Fruit fly (Drosophila melanogaster): Measurements from ENCODE around the gene CG8188.

The CG8188 gene

dm6 chrX:17726551-17727180 lies 23.8 kb upstream of the CG8188 start (continued):
- TF ChIP-seq tap (tag; optimal IDR thresholded peaks at IDR 0.05) (peak; percentile 52), ap (GFP tag; IDR thresholded peaks at IDR 0.05) (peak; percentile 33; the same call in 1 of the 2 replicates), kay (GFP tag; optimal IDR thresholded peaks at IDR 0.05) (no peak), CG4404 (GFP tag; IDR thresholded peaks at IDR 0.05) (0 out of 2 replicates have a peak, but pooled peaks have one; percentile 26), Mrtf (GFP tag; IDR thresholded peaks at IDR 0.05) (no peak), ato (GFP tag; IDR thresholded peaks at IDR 0.05; ENCODE audit: partially characterized antibody) (no peak), her (GFP tag; optimal IDR thresholded peaks at IDR 0.05) (no peak), CG9609 (GFP tag; optimal IDR thresholded peaks at IDR 0.05) (no peak), CG14014 (GFP tag; IDR thresholded peaks at IDR 0.05) (peak; percentile 55; the same call in 1 of the 2 replicates), Hr51 (GFP tag; optimal IDR thresholded peaks at IDR 0.05) (peak in 1 of 2 experiments; percentile 30), Oli (tag; optimal IDR thresholded peaks at IDR 0.05) (peak; percentile 20), CG17385 (GFP tag; optimal IDR thresholded peaks at IDR 0.05) (no peak), trh (GFP tag; optimal IDR thresholded peaks at IDR 0.05) (no peak), CG15601 (tag; optimal IDR thresholded peaks at IDR 0.05) (no peak), Pdp1 (GFP tag; optimal IDR thresholded peaks at IDR 0.05) (no peak), schlank (tag; optimal IDR thresholded peaks at IDR 0.05) (no peak), wdn (GFP tag; IDR thresholded peaks at IDR 0.05) (no peak), CkIIα-i1 (GFP tag; IDR thresholded peaks at IDR 0.05) (no peak), Atf6 (GFP tag; IDR thresholded peaks at IDR 0.05) (no peak), E2f2 (GFP tag; IDR thresholded peaks at IDR 0.05) (peak; percentile 17; the same call in 1 of the 2 replicates), Lpt (GFP tag; optimal IDR thresholded peaks at IDR 0.05) (no peak), CTCF (GFP tag; optimal IDR thresholded peaks at IDR 0.05) (no peak), CG11695 (GFP tag; IDR thresholded peaks at IDR 0.05) (peak; percentile 48; the same call in 1 of the 3 replicates), Optix (GFP tag; IDR thresholded peaks at IDR 0.05) (no peak), slbo (GFP tag; IDR thresholded peaks at IDR 0.05) (peak; percentile 31; the same call in 1 of the 2 replicates), nerfin-1 (tag; optimal IDR thresholded peaks at IDR 0.05) (no peak), CG1832 (GFP tag; optimal IDR thresholded peaks at IDR 0.05) (no peak), CG17612 (GFP tag; IDR thresholded peaks at IDR 0.05) (no peak), sug (tag; optimal IDR thresholded peaks at IDR 0.05) (no peak), bcd (GFP tag; optimal IDR thresholded peaks at IDR 0.05) (peak; percentile 21), CG8089 (GFP tag; optimal IDR thresholded peaks at IDR 0.05) (no peak), Blimp-1 (GFP tag; optimal IDR thresholded peaks at IDR 0.05) (peak; percentile 23), Bteb2 (GFP tag; optimal IDR thresholded peaks at IDR 0.05) (no peak), aop (GFP tag; IDR thresholded peaks at IDR 0.05) (no peak), CG13296 (GFP tag; optimal IDR thresholded peaks at IDR 0.05) (peak; percentile 31), zf30C (GFP tag; optimal IDR thresholded peaks at IDR 0.05) (no peak), tio (GFP tag; optimal IDR thresholded peaks at IDR 0.05) (no peak), H15 (GFP tag; IDR thresholded peaks at IDR 0.05) (no peak), grau (tag; optimal IDR thresholded peaks at IDR 0.05) (peak; percentile 33), B-H2 (GFP tag; optimal IDR thresholded peaks at IDR 0.05) (no peak), ro (GFP tag; IDR thresholded peaks at IDR 0.05) (no peak), pzg (GFP tag; optimal IDR thresholded peaks at IDR 0.05) (no peak), CG8478 (optimal IDR thresholded peaks at IDR 0.05) (no peak), CG12299 (tag; optimal IDR thresholded peaks at IDR 0.05) (no peak), chn (GFP tag; optimal IDR thresholded peaks at IDR 0.05) (no peak), CG8388 (GFP tag; optimal IDR thresholded peaks at IDR 0.05) (no peak), abd-A (tag; optimal IDR thresholded peaks at IDR 0.05) (no peak), Sin3A (optimal IDR thresholded peaks at IDR 0.05) (no peak), lmd (GFP tag; IDR thresholded peaks at IDR 0.05) (peak; percentile 30; the same call in 1 of the 2 replicates), ems (GFP tag; optimal IDR thresholded peaks at IDR 0.05) (no peak), Fer1 (GFP tag; optimal IDR thresholded peaks at IDR 0.05) (peak; percentile 18), twi (tag; optimal IDR thresholded peaks at IDR 0.05) (no peak)
